Worm (Caenorhabditis elegans): ENCODE data around the gene csn-6.

ce11 chrIV:13314181-13314580 is 13.6 kb downstream of the csn-6 start:
- TF ChIP-seq ama-1 (optimal IDR thresholded peaks at IDR 0.05) (no peak), ets-7 (tag; optimal IDR thresholded peaks at IDR 0.05) (no peak), aly-1 (tag; optimal IDR thresholded peaks at IDR 0.05) (no peak), pes-1 (GFP tag; IDR thresholded peaks at IDR 0.05) (no peak), ceh-36 (tag; optimal IDR thresholded peaks at IDR 0.05) (no peak), flt-1 (GFP tag; IDR thresholded peaks at IDR 0.05) (no peak), sea-1 (GFP tag; conservative IDR thresholded peaks at IDR 0.05) (no peak), hnd-1 (tag; optimal IDR thresholded peaks at IDR 0.05) (no peak), B0310.2 (tag; optimal IDR thresholded peaks at IDR 0.05) (no peak)
